Worm (Caenorhabditis elegans) whole organism, late embryonic: ENCODE results near the gene lgg-3.

Experiments used
- dmd-4 ChIP-seq: sonication (generic microtip); optimal IDR thresholded peaks from 2 replicates; lab custom pipeline; 2016; ENCODE audit warnings: borderline replicate concordance, missing genetic modification characterization, missing compliant biosample characterization
- ets-4 ChIP-seq: sonication (generic microtip); optimal IDR thresholded peaks from 2 replicates; lab custom pipeline; 2016; ENCODE audit warnings: missing genetic modification characterization, missing compliant biosample characterization
- fkh-10 ChIP-seq: fragments of 150-350 bp; optimal IDR thresholded peaks from 2 replicates; lab custom pipeline; 2014; ENCODE audit warnings: missing biosample characterization, missing genetic modification reagents, missing genetic modification characterization
- hlh-30 ChIP-seq: sonication (generic microtip); optimal IDR thresholded peaks from 2 replicates; lab custom pipeline; 2017; ENCODE audit warnings: antibody characterized with exemption, missing genetic modification characterization, missing compliant biosample characterization; ENCODE audit not compliant: insufficient read depth
- nhr-11 ChIP-seq: fragments of 150-350 bp; optimal IDR thresholded peaks from 2 replicates; lab custom pipeline; 2014; ENCODE audit warnings: missing biosample characterization, missing genetic modification characterization

DNA sequence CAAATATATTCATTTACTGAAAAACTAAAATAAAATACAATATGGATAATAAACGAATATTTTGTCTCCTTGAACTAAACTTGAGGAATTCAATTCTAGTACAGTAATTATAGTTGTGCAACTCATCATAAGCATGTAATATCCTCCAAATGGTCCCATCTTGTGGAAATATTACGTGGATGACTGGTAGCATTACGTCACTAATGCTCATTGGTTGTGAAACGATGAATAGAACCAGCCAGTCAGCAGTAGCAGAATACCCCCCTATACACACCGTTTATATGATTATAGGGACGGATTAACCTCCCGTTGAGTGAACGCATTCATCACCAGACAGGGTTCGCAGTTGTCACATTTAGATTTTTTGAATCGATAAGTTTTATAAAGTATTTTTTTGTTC lies 20.6 kb upstream of the lgg-3 start:
- no peak for TF ChIP-seq hlh-30 (tag; lab: Kevin White, UChicago)
- TF ChIP-seq dmd-4 (tag; lab: Kevin White, UChicago), result no peak
- TF ChIP-seq ets-4, result no peak
- no peak for TF ChIP-seq fkh-10 (GFP tag; lab: Kevin White, UChicago)
- no peak for TF ChIP-seq nhr-11
